Fruit fly (Drosophila melanogaster) whole organism, pupa: Measurements from ENCODE around the gene CG33259.

Experiments used
- CG10348 ChIP-seq: fragments of 200-800 bp; sonication (Bioruptor generic); IDR thresholded peaks from 2 replicates; pipeline ENCODE4 v1.3.6; 2022; ENCODE audit warnings: missing biosample characterization, missing genetic modification characterization
- CG13204 ChIP-seq: fragments of 200-800 bp; sonication (Bioruptor generic); optimal IDR thresholded peaks from 2 replicates; lab custom pipeline; 2018; ENCODE audit warnings: missing biosample characterization, mild to moderate bottlenecking, missing genetic modification characterization, moderate library complexity
- CG14655 ChIP-seq: fragments of 200-800 bp; sonication (Bioruptor generic); optimal IDR thresholded peaks from 3 replicates; lab custom pipeline; 2017; ENCODE audit warnings: mild to moderate bottlenecking, missing biosample characterization, missing genetic modification reagents, missing genetic modification characterization
- CG15710 ChIP-seq: fragments of 200-800 bp; sonication (Bioruptor generic); optimal IDR thresholded peaks from 2 replicates; lab custom pipeline; 2018; ENCODE audit warnings: missing biosample characterization, mild to moderate bottlenecking, missing genetic modification characterization, moderate library complexity
- CG4496 ChIP-seq: fragments of 200-800 bp; sonication (Bioruptor generic); IDR thresholded peaks from 3 replicates; pipeline ENCODE4 v1.3.6; 2022; ENCODE audit warnings: missing biosample characterization, missing genetic modification characterization
- CG8159 ChIP-seq: fragments of 200-800 bp; sonication (Bioruptor generic); optimal IDR thresholded peaks from 3 replicates; lab custom pipeline; 2018; ENCODE audit warnings: missing biosample characterization, mild to moderate bottlenecking, missing genetic modification characterization, moderate library complexity
- CG9948 ChIP-seq: fragments of 200-800 bp; sonication (Bioruptor generic); optimal IDR thresholded peaks from 2 replicates; lab custom pipeline; 2018; ENCODE audit warnings: missing biosample characterization, mild to moderate bottlenecking, missing genetic modification characterization, moderate library complexity
- EcR ChIP-seq: fragments of 200-800 bp; sonication (Bioruptor generic); optimal IDR thresholded peaks from 3 replicates; lab custom pipeline; 2019; ENCODE audit warnings: missing biosample characterization, missing genetic modification characterization, mild to moderate bottlenecking, moderate library complexity, missing genetic modification reagents
- Ets98B ChIP-seq: fragments of 200-800 bp; sonication (Bioruptor generic); IDR thresholded peaks from 2 replicates; pipeline ENCODE4 v1.3.6; 2022; ENCODE audit warnings: missing biosample characterization, missing genetic modification characterization
- Snoo ChIP-seq: fragments of 200-800 bp; sonication (Bioruptor generic); optimal IDR thresholded peaks from 3 replicates; lab custom pipeline; 2017; ENCODE audit warnings: missing biosample characterization, mild to moderate bottlenecking, missing genetic modification characterization, inconsistent platforms
- gl ChIP-seq: fragments of 200-800 bp; sonication (Bioruptor generic); optimal IDR thresholded peaks from 2 replicates; lab custom pipeline; 2018; ENCODE audit warnings: missing biosample characterization, mild to moderate bottlenecking, missing genetic modification characterization
- rn ChIP-seq: fragments of 200-800 bp; sonication (Bioruptor generic); IDR thresholded peaks from 2 replicates; pipeline ENCODE4 v1.3.6; 2022; ENCODE audit warnings: missing biosample characterization, missing genetic modification characterization

CG33259 gene

dm6 chr3L:15407532-15407931, at the start of gene CG33259:
Gene CG33259, plus strand, starts transcription at chr3L:15407832.
- TF ChIP-seq Snoo = no peak

dm6 chr3L:15366310-15366709, 41.3 kb upstream of the CG33259 start:
- no peak for TF ChIP-seq rn (GFP tag; lab: Robert Waterston, UW)
- no peak for TF ChIP-seq CG10348 (GFP tag; lab: Robert Waterston, UW)
- TF ChIP-seq EcR (GFP tag; lab: Kevin White, UChicago) = no peak
- no peak for TF ChIP-seq CG14655 (GFP tag; lab: Kevin White, UChicago)
- no peak for TF ChIP-seq CG13204 (GFP tag; lab: Kevin White, UChicago)
- no peak for TF ChIP-seq Ets98B (GFP tag; lab: Robert Waterston, UW)
- TF ChIP-seq CG8159 (tag; lab: Kevin White, UChicago) = no peak
- TF ChIP-seq CG4496 (GFP tag; lab: Robert Waterston, UW) = no peak
- no peak for TF ChIP-seq CG9948
- TF ChIP-seq CG15710 = no peak
- TF ChIP-seq gl (tag; lab: Kevin White, UChicago) = no peak
